Fruit fly (Drosophila melanogaster): ENCODE measurements around the gene Spag1.

- no peak for TF ChIP-seq CG8301 (tag; optimal IDR thresholded peaks at IDR 0.05)
- no peak for TF ChIP-seq Pif1B (GFP tag; optimal IDR thresholded peaks at IDR 0.05)
Observed at dm6 chr3R:26956376-26957062, 8.9 kb downstream of the Spag1 start.

Data from whole organism, pupa.